Worm (Caenorhabditis elegans) whole organism, L4/young adult: ENCODE results near the gene srw-16.
"Not testable (repeated sequence)": the region's sequence is repeated elsewhere in the genome, so short reads cannot be mapped to it uniquely, and the experiment has no call there.

Experiments used
- W03F9.2 ChIP-seq: fragments of 150-350 bp; optimal IDR thresholded peaks from 2 replicates; lab custom pipeline; 2014; ENCODE audit warnings: missing biosample characterization, missing genetic modification characterization
- dao-5 ChIP-seq: sonication (generic microtip); optimal IDR thresholded peaks from 2 replicates; lab custom pipeline; 2016; ENCODE audit warnings: missing genotype, missing genetic modification characterization, moderate library complexity, missing compliant biosample characterization
- him-1 ChIP-seq: sonication (generic microtip); optimal IDR thresholded peaks from 2 replicates; lab custom pipeline; 2016; ENCODE audit warnings: missing genotype, missing genetic modification reagents, missing genetic modification characterization, missing compliant biosample characterization

Gene srw-16

ce11 chrV:15256669-15257068 is 18.0 kb downstream of the srw-16 start, which contains the start of gene srsx-39:
Gene srsx-39 (minus strand): TSS chrV:15256769.
- TF ChIP-seq W03F9.2, dao-5, him-1 (tag; lab: Kevin White, UChicago): not testable (repeated sequence)

DNA sequence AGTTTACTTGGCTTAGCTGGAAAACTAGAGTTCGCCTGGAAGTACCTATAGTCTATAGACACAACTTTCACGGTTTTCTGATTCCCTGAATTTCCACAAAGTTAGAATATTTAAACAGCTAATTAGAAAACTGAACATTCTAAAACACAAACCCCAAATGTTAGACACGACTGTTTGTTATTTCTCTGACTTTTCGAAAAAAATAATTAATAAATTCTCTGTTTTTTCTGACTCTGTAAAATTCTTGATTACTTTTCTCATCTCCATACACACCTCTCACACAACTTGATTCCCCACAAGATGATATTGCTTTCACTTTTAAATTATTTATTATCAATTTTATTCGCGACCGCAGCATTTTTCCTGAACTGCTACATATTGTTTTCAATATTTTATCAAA is 21.1 kb downstream of the srw-16 start, which contains the start of gene srbc-75:
Gene srbc-75 (plus strand): TSS at position 301 of the 400 bp plus-strand sequence.
- TF ChIP-seq W03F9.2 (tag; lab: Kevin White, UChicago), result no peak

ce11 chrV:15252082-15252481 is 22.6 kb downstream of the srw-16 start, which contains the start of gene srbc-76:
Gene srbc-76 (plus strand): TSS chrV:15252382.
- TF ChIP-seq W03F9.2 (tag; lab: Kevin White, UChicago), result no peak
- no peak for TF ChIP-seq dao-5 (tag; lab: Kevin White, UChicago)
- no peak for TF ChIP-seq him-1 (tag; lab: Kevin White, UChicago)

- not testable (repeated sequence) for TF ChIP-seq W03F9.2, dao-5, him-1 (tag; lab: Kevin White, UChicago)
Observed at ce11 chrV:15250304-15250703, 24.4 kb downstream of the srw-16 start, which contains the start of gene srd-28. Gene srd-28 (plus strand): TSS chrV:15250604.

DNA sequence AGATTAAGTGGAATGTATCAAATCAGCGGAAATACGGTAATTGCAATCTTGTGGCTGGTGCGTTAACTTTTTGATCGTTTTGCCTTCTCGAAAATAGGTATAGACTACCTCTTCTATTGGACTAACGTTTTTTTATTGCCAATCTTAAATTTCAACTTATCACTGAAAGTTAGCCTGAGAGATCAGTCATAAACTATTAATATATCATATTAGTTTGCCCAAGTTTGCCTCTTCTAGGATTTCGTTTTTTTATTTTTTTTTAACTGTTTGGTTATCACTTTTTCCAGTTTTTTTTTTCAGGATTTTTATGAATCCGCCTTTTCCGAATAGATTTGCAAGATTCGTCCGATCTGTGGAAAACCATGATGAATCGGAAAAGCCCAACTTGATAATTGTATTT is 30.2 kb downstream of the srw-16 start, which contains the start of gene kin-30:
Gene kin-30 (plus strand): TSS at position 301 of the 400 bp plus-strand sequence.
- no peak for TF ChIP-seq him-1 (tag; lab: Kevin White, UChicago)
- TF ChIP-seq dao-5 (tag; lab: Kevin White, UChicago), result no peak

- TF ChIP-seq W03F9.2 (tag; lab: Kevin White, UChicago), result no peak
- no peak for TF ChIP-seq dao-5 (tag; lab: Kevin White, UChicago)
- TF ChIP-seq him-1 (tag; lab: Kevin White, UChicago), result no peak
Observed at ce11 chrV:15241259-15241658, 33.4 kb downstream of the srw-16 start, which contains the start of gene chil-12. Gene chil-12 (plus strand): TSS chrV:15241559.

DNA sequence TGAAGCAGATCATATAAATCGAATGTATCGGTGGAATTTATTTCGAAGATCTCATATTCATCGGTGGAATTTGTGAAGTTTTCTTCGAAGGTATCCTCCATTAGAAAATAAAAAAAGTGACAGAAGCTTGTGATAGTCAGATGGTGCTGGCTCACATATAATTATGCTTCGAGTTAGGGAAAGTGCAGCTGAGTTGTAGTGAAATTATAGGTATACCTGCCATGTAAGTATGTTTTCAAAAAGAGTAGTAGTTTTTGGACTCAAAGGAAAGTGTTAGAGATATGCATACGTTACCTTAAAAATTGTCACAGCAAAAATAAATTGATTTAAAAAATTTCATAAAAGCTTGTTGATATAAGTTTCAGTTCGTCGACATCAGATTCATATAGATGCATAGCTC is 34.4 kb downstream of the srw-16 start, which contains the start of gene srw-11:
Gene srw-11 (minus strand): TSS at position 101 of the 400 bp plus-strand sequence.
- TF ChIP-seq dao-5 (tag; lab: Kevin White, UChicago), result no peak
- TF ChIP-seq W03F9.2 (tag; lab: Kevin White, UChicago), result no peak
- TF ChIP-seq him-1 (tag; lab: Kevin White, UChicago), result no peak

DNA sequence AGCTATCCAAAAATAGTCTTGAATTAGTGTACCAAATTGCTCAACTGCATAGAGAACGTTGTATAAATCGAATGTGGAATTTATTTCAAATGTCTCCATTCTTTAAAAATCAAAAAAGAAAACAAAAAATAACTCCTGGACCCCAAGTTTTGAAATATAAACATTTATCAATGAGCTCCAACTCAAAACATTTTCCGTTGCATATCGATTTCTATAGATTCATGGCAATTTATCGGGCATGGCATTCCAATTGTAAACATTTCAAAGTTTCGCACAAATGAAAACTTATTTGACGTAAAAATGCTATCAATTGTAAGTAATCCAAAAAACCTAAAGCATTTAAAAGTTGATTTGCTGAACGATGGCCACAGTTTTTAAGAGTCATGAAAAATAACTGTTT is 36.1 kb downstream of the srw-16 start, which contains the start of gene srw-12:
Gene srw-12 (minus strand): TSS at position 101 of the 400 bp plus-strand sequence.
- TF ChIP-seq W03F9.2 (tag; lab: Kevin White, UChicago) (no peak), dao-5 (tag; lab: Kevin White, UChicago) (no peak), him-1 (tag; lab: Kevin White, UChicago) (no peak)

- no peak for TF ChIP-seq W03F9.2 (tag; lab: Kevin White, UChicago)
- TF ChIP-seq him-1 (tag; lab: Kevin White, UChicago), result no peak
- TF ChIP-seq dao-5 (tag; lab: Kevin White, UChicago), result no peak
Observed at ce11 chrV:15235661-15236060, 39.0 kb downstream of the srw-16 start, which contains the start of gene nhr-164. Gene nhr-164 (minus strand): TSS chrV:15235761.

DNA sequence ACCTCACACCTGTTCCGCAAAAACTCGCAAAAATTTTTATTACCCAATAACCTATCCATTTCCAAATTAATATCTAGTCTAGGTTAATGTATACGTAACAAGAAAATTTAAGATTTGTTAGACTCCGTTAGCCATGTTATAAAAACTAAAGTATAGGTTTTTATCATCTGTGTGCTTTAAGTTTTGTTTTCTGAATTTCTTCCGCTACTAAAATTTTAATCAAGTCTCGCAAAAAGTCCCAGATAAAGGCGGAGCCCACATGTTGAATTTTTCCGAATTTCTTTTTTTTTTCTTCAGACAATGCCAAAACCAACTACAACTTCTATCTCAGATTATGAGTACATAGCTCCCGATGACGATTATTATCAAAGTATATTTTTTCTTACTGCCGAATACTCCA is 42.5 kb downstream of the srw-16 start, which contains the start of gene srw-13:
Gene srw-13 (plus strand): TSS at position 301 of the 400 bp plus-strand sequence.
- TF ChIP-seq him-1 (tag; lab: Kevin White, UChicago) (no peak), W03F9.2 (tag; lab: Kevin White, UChicago) (no peak), dao-5 (tag; lab: Kevin White, UChicago) (no peak)

ce11 chrV:15230243-15230642 is 44.4 kb downstream of the srw-16 start, which contains the start of gene srw-15:
Gene srw-15 (plus strand): TSS chrV:15230543.
- no peak for TF ChIP-seq W03F9.2 (tag; lab: Kevin White, UChicago)
- TF ChIP-seq dao-5 (tag; lab: Kevin White, UChicago), result no peak
- TF ChIP-seq him-1 (tag; lab: Kevin White, UChicago), result no peak

DNA sequence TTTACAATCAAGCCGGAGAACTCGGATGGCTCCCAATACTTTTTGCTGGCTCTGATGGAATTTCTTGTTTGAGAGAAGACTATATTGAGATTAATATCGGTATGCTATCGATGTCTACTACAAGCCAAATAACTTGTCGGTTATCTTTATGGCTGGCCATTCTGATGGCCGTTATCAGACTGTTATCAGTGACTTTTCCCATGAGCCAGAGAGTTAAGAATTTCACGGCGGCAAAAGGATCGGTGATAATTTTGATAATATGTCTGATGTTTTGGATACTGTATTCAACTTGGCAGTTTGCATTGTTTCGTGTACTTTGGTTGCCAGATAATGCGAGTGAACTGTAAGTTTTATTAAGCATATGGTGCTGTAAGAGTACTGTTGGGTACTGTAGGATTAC is 48.5 kb downstream of the srw-16 start:
- TF ChIP-seq W03F9.2 (tag; lab: Kevin White, UChicago) (no peak), him-1 (tag; lab: Kevin White, UChicago) (no peak), dao-5 (tag; lab: Kevin White, UChicago) (no peak)

- TF ChIP-seq dao-5 (tag; lab: Kevin White, UChicago), result no peak
- TF ChIP-seq W03F9.2 (tag; lab: Kevin White, UChicago), result no peak
- TF ChIP-seq him-1 (tag; lab: Kevin White, UChicago), result no peak
Observed at ce11 chrV:15225650-15226049, 49.0 kb downstream of the srw-16 start, which contains the start of gene srw-14. Gene srw-14 (plus strand): TSS chrV:15225950.

ce11 chrV:15223668-15224067 is 51.0 kb downstream of the srw-16 start, which contains the start of gene srw-24:
Gene srw-24 (plus strand): TSS chrV:15223968.
- TF ChIP-seq dao-5 (tag; lab: Kevin White, UChicago), result no peak
